Fruit fly (Drosophila melanogaster): ENCODE results near the gene Shal.

DNA sequence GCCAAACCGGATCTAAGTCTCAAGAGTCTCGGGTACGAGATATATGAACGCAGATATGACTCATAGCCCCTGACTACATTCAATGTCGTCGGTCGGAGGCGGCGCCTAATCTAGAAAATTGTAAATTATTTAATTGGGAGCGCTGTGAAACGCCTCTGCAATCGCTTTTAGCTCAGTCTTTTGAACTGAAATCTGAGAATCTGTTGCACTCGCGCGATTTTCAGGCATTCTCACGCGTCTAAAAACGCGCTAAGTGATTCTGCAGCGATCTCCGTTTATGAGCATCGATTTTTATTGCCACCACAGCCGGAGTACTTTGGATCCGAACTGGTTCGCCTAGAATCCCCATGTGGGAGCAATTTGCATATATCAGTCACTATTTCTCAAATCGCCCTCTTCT, 55.8 kb downstream of the Shal start:
- no peak for TF ChIP-seq CG11617 (GFP tag; optimal IDR thresholded peaks at IDR 0.05)
- no peak for TF ChIP-seq cic (GFP tag; optimal IDR thresholded peaks at IDR 0.05)
